Fruit fly (Drosophila melanogaster) whole organism, wandering third instar larva: Measurements from ENCODE around the gene CG9926.

Experiments
- Abd-B ChIP-seq: fragments of >200 bp; optimal IDR thresholded peaks from 2 replicates; lab custom pipeline; 2017; ENCODE audit warnings: missing biosample characterization, missing genetic modification characterization
- CG9705 ChIP-seq: fragments of 200-800 bp; sonication (Bioruptor generic); optimal IDR thresholded peaks from 2 replicates; lab custom pipeline; 2018; ENCODE audit warnings: missing biosample characterization, mild to moderate bottlenecking, missing genetic modification characterization
- CrebA ChIP-seq: fragments of 200-800 bp; sonication (Bioruptor generic); optimal IDR thresholded peaks from 2 replicates; lab custom pipeline; 2016; ENCODE audit warnings: missing biosample characterization, mild to moderate bottlenecking, missing genetic modification characterization, borderline replicate concordance
- Dfd ChIP-seq: fragments of >200 bp; optimal IDR thresholded peaks from 2 replicates; lab custom pipeline; 2017; ENCODE audit warnings: missing biosample characterization, missing genetic modification characterization
- Dif ChIP-seq: fragments of 200-275, 200-300 bp; sonication (Bioruptor generic); optimal IDR thresholded peaks from 2 replicates; lab custom pipeline; 2018; ENCODE audit warnings: missing biosample characterization, missing genetic modification characterization; ENCODE audit not compliant: partially characterized antibody
- GATAd ChIP-seq: sonication (Bioruptor generic); optimal IDR thresholded peaks from 2 replicates; lab custom pipeline; 2016; ENCODE audit warnings: missing biosample characterization, missing genetic modification characterization
- HLH106 ChIP-seq: fragments of 200-800 bp; optimal IDR thresholded peaks from 3 replicates; lab custom pipeline; 2019; ENCODE audit warnings: missing biosample characterization, mild to moderate bottlenecking, missing genetic modification characterization, moderate library complexity
- Hnf4 ChIP-seq: fragments of 200-800 bp; sonication (Bioruptor generic); optimal IDR thresholded peaks from 2 replicates; lab custom pipeline; 2016; ENCODE audit warnings: missing biosample characterization, mild to moderate bottlenecking, missing genetic modification characterization
- Hr78 ChIP-seq: fragments of >200 bp; optimal IDR thresholded peaks from 2 replicates; lab custom pipeline; 2017; ENCODE audit warnings: missing biosample characterization, missing genetic modification characterization
- Hr83 ChIP-seq: fragments of 200-300 bp; sonication (Bioruptor generic); optimal IDR thresholded peaks from 2 replicates; lab custom pipeline; 2016; ENCODE audit warnings: missing biosample characterization, mild to moderate bottlenecking, missing genetic modification characterization, moderate library complexity; ENCODE audit not compliant: poor library complexity, severe bottlenecking
- Jra ChIP-seq: sonication (Bioruptor generic); optimal IDR thresholded peaks from 2 replicates; lab custom pipeline; 2016; ENCODE audit warnings: missing biosample characterization, missing genetic modification characterization
- Mio ChIP-seq: sonication (Bioruptor generic); optimal IDR thresholded peaks from 2 replicates; lab custom pipeline; 2016; ENCODE audit warnings: missing biosample characterization, missing genetic modification characterization
- N ChIP-seq: fragments of >200 bp; optimal IDR thresholded peaks from 2 replicates; lab custom pipeline; 2018; ENCODE audit warnings: missing biosample characterization, missing external identifiers, missing genetic modification characterization
- OdsH ChIP-seq: fragments of 200-800 bp; sonication (Bioruptor generic); optimal IDR thresholded peaks from 2 replicates; lab custom pipeline; 2016; ENCODE audit warnings: missing biosample characterization, mild to moderate bottlenecking, missing genetic modification characterization
- Rel ChIP-seq, 2 experiments: fragments of 200-800 bp; sonication (Bioruptor generic) in 1 of 2; optimal IDR thresholded peaks; 2 replicates in 1 of 2; 3 replicates in 1 of 2; lab custom pipeline; 2016 to 2019; ENCODE audit warnings: mild to moderate bottlenecking in 2 of 2, missing biosample characterization in 2 of 2, missing genetic modification characterization in 2 of 2, moderate library complexity in 1 of 2
- Sp1 ChIP-seq: fragments of 200-800 bp; sonication (Bioruptor generic); optimal IDR thresholded peaks from 3 replicates; lab custom pipeline; 2019; ENCODE audit warnings: missing biosample characterization, mild to moderate bottlenecking, missing genetic modification characterization, moderate library complexity
- Vsx2 ChIP-seq: fragments of 200-300, 225-300 bp; sonication (Bioruptor generic); optimal IDR thresholded peaks from 2 replicates; lab custom pipeline; 2018; ENCODE audit warnings: missing biosample characterization, missing genetic modification characterization; ENCODE audit not compliant: partially characterized antibody
- brk ChIP-seq: fragments of 200-800 bp; sonication (Bioruptor generic); optimal IDR thresholded peaks from 2 replicates; lab custom pipeline; 2016; ENCODE audit warnings: missing biosample characterization, mild to moderate bottlenecking, missing genetic modification characterization
- dl ChIP-seq, 2 experiments: fragments of 175-275, 200-275 bp in 1 of 2; fragments of 200-275 bp in 1 of 2; sonication (Bioruptor generic); optimal IDR thresholded peaks; lab custom pipeline; 2018; ENCODE audit warnings: mild to moderate bottlenecking in 2 of 2, missing biosample characterization in 2 of 2, missing genetic modification characterization in 2 of 2, moderate library complexity in 2 of 2; ENCODE audit not compliant: partially characterized antibody in 2 of 2, insufficient read depth in 1 of 2
- dsf ChIP-seq: sonication (Bioruptor generic); optimal IDR thresholded peaks from 2 replicates; lab custom pipeline; 2016; ENCODE audit warnings: missing biosample characterization, missing genetic modification characterization, borderline replicate concordance
- ey ChIP-seq: fragments of 200-800 bp; sonication (Bioruptor generic); optimal IDR thresholded peaks from 2 replicates; lab custom pipeline; 2016; ENCODE audit warnings: missing biosample characterization, missing genetic modification characterization
- foxo ChIP-seq, 2 experiments: fragments of 200-800 bp; sonication (Bioruptor generic); optimal IDR thresholded peaks; 2 replicates in 1 of 2; 3 replicates in 1 of 2; lab custom pipeline; 2016 to 2017; ENCODE audit warnings: missing biosample characterization in 2 of 2, missing genetic modification characterization in 2 of 2
- fru ChIP-seq: fragments of 200-800 bp; sonication (Bioruptor generic); optimal IDR thresholded peaks from 3 replicates; lab custom pipeline; 2016; ENCODE audit warnings: missing biosample characterization, mild to moderate bottlenecking, missing genetic modification characterization
- lola ChIP-seq: fragments of >200 bp; optimal IDR thresholded peaks from 2 replicates; lab custom pipeline; 2017; ENCODE audit warnings: missing biosample characterization, missing genetic modification characterization
- pan ChIP-seq: fragments of >200 bp; optimal IDR thresholded peaks from 2 replicates; lab custom pipeline; 2017
- psq ChIP-seq: fragments of 200-800 bp; sonication (Bioruptor generic); optimal IDR thresholded peaks from 3 replicates; lab custom pipeline; 2017; ENCODE audit warnings: missing biosample characterization, mild to moderate bottlenecking, missing genetic modification characterization, moderate library complexity
- rgr ChIP-seq: fragments of 200-800 bp; sonication (Bioruptor generic); optimal IDR thresholded peaks from 3 replicates; lab custom pipeline; 2016; ENCODE audit warnings: missing biosample characterization, mild to moderate bottlenecking, missing genetic modification characterization
- sage ChIP-seq: fragments of 200-800 bp; sonication (Bioruptor generic); optimal IDR thresholded peaks from 2 replicates; lab custom pipeline; 2016; ENCODE audit warnings: missing biosample characterization, mild to moderate bottlenecking, missing genetic modification characterization
- sv ChIP-seq: fragments of 200-800 bp; sonication (Bioruptor generic); optimal IDR thresholded peaks from 3 replicates; lab custom pipeline; 2016; ENCODE audit warnings: missing biosample characterization, missing genetic modification characterization
- tai ChIP-seq: sonication (Bioruptor generic); optimal IDR thresholded peaks from 2 replicates; lab custom pipeline; 2016; ENCODE audit warnings: missing biosample characterization, missing genetic modification characterization
- usp ChIP-seq: fragments of >200 bp; optimal IDR thresholded peaks from 2 replicates; lab custom pipeline; 2017; ENCODE audit warnings: missing biosample characterization, missing genetic modification characterization

Gene CG9926

DNA sequence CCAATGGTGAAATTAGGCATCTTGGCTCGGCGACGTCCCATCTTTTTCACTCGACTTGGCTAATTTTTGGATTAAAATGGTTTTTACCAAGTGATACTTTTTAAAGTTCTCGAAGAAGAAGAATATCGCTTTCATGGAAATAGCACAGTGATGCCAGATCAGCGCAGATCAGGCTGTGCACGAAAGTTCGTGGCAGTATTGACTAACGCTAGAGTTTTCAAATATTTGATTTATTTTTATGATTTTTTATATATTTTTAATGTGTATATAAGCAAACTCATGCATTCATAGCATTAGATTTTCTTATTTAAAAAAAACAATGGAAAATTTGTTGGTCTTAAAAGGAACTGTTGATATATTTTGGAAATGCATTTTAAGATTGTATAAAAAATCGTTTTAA lies at the start of gene CG9926:
TSS of gene CG9926 (minus strand) at position 101 of the 400 bp plus-strand sequence.
- TF ChIP-seq GATAd (GFP tag; lab: Kevin White, UChicago) (no peak), Abd-B (GFP tag; lab: Kevin White, UChicago) (no peak), brk (GFP tag; lab: Kevin White, UChicago) (no peak), OdsH (GFP tag; lab: Kevin White, UChicago) (no peak), Hr78 (GFP tag; lab: Kevin White, UChicago) (no peak), N (GFP tag; lab: Kevin White, UChicago) (no peak), Vsx2 (GFP tag; lab: Kevin White, UChicago) (no peak), tai (GFP tag; lab: Kevin White, UChicago) (no peak), Dif (GFP tag; lab: Kevin White, UChicago) (no peak), sv (no peak), CrebA (GFP tag; lab: Kevin White, UChicago) (no peak), Jra (GFP tag; lab: Kevin White, UChicago) (no peak), Rel (GFP tag; optimal IDR thresholded peaks at IDR 0.05; lab: Kevin White, UChicago) (no peak), Rel (tag; optimal IDR thresholded peaks at IDR 0.05; lab: Kevin White, UChicago) (no peak), dl (GFP tag; optimal IDR thresholded peaks at IDR 0.05; lab: Kevin White, UChicago; ENCODE audit: insufficient read depth in 1 of 2, partially characterized antibody in 2 of 2) (no peak), ey (no peak), Sp1 (no peak), fru (no peak), Dfd (GFP tag; lab: Kevin White, UChicago) (no peak), Hr83 (no peak), psq (GFP tag; lab: Kevin White, UChicago) (no peak)

DNA sequence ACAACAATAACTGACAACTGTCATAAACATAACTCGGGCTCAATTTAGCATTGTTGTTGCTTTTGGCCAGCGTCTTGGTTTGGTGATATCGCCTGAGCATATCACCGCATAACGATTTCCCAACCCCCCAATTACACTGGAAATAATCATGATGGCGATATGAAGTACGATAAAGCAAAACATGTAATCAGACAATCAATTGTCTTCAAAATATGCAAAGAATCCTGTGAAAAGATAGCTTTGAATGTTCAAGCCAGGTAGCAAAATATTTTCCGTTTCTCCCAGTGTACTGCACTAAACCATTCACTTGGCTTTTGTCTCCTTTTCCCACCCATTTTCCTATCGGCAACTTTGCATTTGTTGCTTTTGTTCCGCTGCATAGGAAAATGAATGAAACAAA lies 48.6 kb upstream of the CG9926 start:
- peak in 1 of 2 experiments; percentile 34 for TF ChIP-seq foxo (GFP tag; optimal IDR thresholded peaks at IDR 0.05; lab: Kevin White, UChicago)
- TF ChIP-seq Jra (GFP tag; lab: Kevin White, UChicago), result no peak

DNA sequence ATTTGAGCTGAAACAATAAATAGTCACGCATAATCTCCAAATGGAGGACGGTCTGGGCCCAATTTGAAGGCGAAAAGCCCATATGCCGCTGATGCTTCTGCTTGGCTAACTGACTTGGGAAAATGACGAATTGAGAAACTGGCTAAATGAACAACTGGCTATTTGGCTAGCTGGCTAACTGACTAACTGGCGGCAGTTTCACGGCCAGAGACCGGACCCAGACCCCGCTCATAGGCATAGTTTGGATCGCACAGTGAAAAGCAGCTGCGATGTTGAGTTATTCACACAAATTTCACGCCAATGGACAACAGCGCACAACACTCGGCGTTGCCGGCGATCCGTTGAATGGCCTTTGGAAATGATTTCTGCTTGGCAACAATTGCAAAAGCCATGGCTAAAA lies 47.7 kb upstream of the CG9926 start:
- no peak for TF ChIP-seq Abd-B (GFP tag; lab: Kevin White, UChicago)
- no peak for TF ChIP-seq Hnf4 (GFP tag; lab: Kevin White, UChicago)
- no peak for TF ChIP-seq brk (GFP tag; lab: Kevin White, UChicago)
- no peak for TF ChIP-seq foxo (GFP tag; optimal IDR thresholded peaks at IDR 0.05; lab: Kevin White, UChicago)
- no peak for TF ChIP-seq Mio (GFP tag; lab: Kevin White, UChicago)
- TF ChIP-seq GATAd (GFP tag; lab: Kevin White, UChicago), result no peak
- no peak for TF ChIP-seq dl (GFP tag; optimal IDR thresholded peaks at IDR 0.05; lab: Kevin White, UChicago; ENCODE audit: insufficient read depth in 1 of 2, partially characterized antibody in 2 of 2)
- TF ChIP-seq psq (GFP tag; lab: Kevin White, UChicago), result no peak
- no peak for TF ChIP-seq Sp1
- TF ChIP-seq Vsx2 (GFP tag; lab: Kevin White, UChicago), result no peak
- no peak for TF ChIP-seq ey
- TF ChIP-seq Hr78 (GFP tag; lab: Kevin White, UChicago), result no peak
- TF ChIP-seq Dif (GFP tag; lab: Kevin White, UChicago), result no peak

DNA sequence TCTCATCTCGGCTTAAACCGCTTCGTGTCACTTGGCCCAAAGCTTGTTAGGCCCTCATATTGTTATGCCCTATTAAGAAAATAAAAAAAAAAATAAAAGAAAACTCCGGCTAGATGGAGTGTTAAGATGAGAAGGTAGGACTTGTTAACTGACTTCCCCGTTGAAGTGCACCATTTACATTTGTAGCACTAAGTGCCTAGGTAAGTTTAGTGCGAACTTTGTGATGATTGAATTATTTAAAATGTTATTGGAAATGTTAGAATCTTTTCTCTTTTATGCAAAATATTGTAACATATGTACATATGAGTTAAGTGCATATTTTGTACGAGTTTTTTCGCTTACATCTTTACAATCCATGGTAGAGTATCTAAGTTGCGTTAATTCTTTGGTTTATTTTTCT lies 47.2 kb upstream of the CG9926 start:
- TF ChIP-seq Jra (GFP tag; lab: Kevin White, UChicago), result no peak
- no peak for TF ChIP-seq sage (GFP tag; lab: Kevin White, UChicago)
- TF ChIP-seq Vsx2 (GFP tag; lab: Kevin White, UChicago), result no peak
- no peak for TF ChIP-seq Sp1
- TF ChIP-seq dsf (GFP tag; lab: Kevin White, UChicago), result no peak
- TF ChIP-seq Hr78 (GFP tag; lab: Kevin White, UChicago), result no peak
- no peak for TF ChIP-seq CG9705 (GFP tag; lab: Kevin White, UChicago)
- TF ChIP-seq rgr (GFP tag; lab: Kevin White, UChicago), result no peak
- no peak for TF ChIP-seq Hr83
- TF ChIP-seq HLH106 (tag; lab: Kevin White, UChicago), result no peak
- no peak for TF ChIP-seq lola (GFP tag; lab: Kevin White, UChicago)
- no peak for TF ChIP-seq dl (GFP tag; optimal IDR thresholded peaks at IDR 0.05; lab: Kevin White, UChicago; ENCODE audit: insufficient read depth in 1 of 2, partially characterized antibody in 2 of 2)
- no peak for TF ChIP-seq Rel (GFP tag; optimal IDR thresholded peaks at IDR 0.05; lab: Kevin White, UChicago)
- TF ChIP-seq Rel (tag; optimal IDR thresholded peaks at IDR 0.05; lab: Kevin White, UChicago), result no peak
- TF ChIP-seq GATAd (GFP tag; lab: Kevin White, UChicago), result no peak
- TF ChIP-seq pan (lab: Kevin White, UChicago), result no peak
- no peak for TF ChIP-seq Abd-B (GFP tag; lab: Kevin White, UChicago)
- no peak for TF ChIP-seq usp
